Fruit fly (Drosophila melanogaster) whole organism, embryonic: Measurements from ENCODE around the gene CG14868.

ENCODE experiments used
- Antp ChIP-seq: fragments of 200-800 bp; sonication (Bioruptor generic); optimal IDR thresholded peaks from 3 replicates; lab custom pipeline; 2016; ENCODE audit warnings: missing biosample characterization, missing genetic modification characterization
- CG10267 ChIP-seq: fragments of 200-800 bp; sonication (Bioruptor generic); optimal IDR thresholded peaks from 2 replicates; lab custom pipeline; 2018; ENCODE audit warnings: missing biosample characterization, mild to moderate bottlenecking, missing genetic modification characterization, moderate library complexity
- CG10565 ChIP-seq: fragments of 200-800 bp; sonication (Bioruptor generic); optimal IDR thresholded peaks from 3 replicates; lab custom pipeline; 2016; ENCODE audit warnings: missing biosample characterization, mild to moderate bottlenecking, missing genetic modification characterization
- CG12659 ChIP-seq: fragments of 200-800 bp; sonication (Bioruptor generic); optimal IDR thresholded peaks from 3 replicates; lab custom pipeline; 2017; ENCODE audit warnings: mild to moderate bottlenecking, missing biosample characterization, missing genetic modification reagents, missing genetic modification characterization
- CG13624 ChIP-seq: fragments of 200-800 bp; sonication (Bioruptor generic); optimal IDR thresholded peaks from 2 replicates; lab custom pipeline; 2016; ENCODE audit warnings: missing biosample characterization, missing genetic modification characterization
- CG15479 ChIP-seq: fragments of 200-800 bp; sonication (Bioruptor generic); optimal IDR thresholded peaks from 3 replicates; lab custom pipeline; 2019; ENCODE audit warnings: missing biosample characterization, mild to moderate bottlenecking, missing genetic modification characterization, moderate library complexity
- CG1647 ChIP-seq: fragments of 200-800 bp; sonication (Bioruptor generic); optimal IDR thresholded peaks from 3 replicates; lab custom pipeline; 2016; ENCODE audit warnings: missing biosample characterization, missing genetic modification characterization
- CG16779 ChIP-seq: fragments of 200-800 bp; sonication (Bioruptor generic); IDR thresholded peaks from 2 replicates; pipeline ENCODE4 v1.3.6; 2022; ENCODE audit warnings: missing biosample characterization, missing genetic modification characterization
- CG17359 ChIP-seq: fragments of 200-800 bp; sonication (Bioruptor generic); optimal IDR thresholded peaks from 3 replicates; lab custom pipeline; 2018; ENCODE audit warnings: missing biosample characterization, mild to moderate bottlenecking, missing genetic modification characterization, moderate library complexity
- CG2129 ChIP-seq: fragments of 200-800 bp; sonication (Bioruptor generic); IDR thresholded peaks from 2 replicates; pipeline ENCODE4 v1.3.6; 2022; ENCODE audit warnings: missing biosample characterization, missing genetic modification characterization; ENCODE audit not compliant: partially characterized antibody
- CG2202 ChIP-seq: fragments of 200-800 bp; sonication (Bioruptor generic); optimal IDR thresholded peaks from 2 replicates; lab custom pipeline; 2018; ENCODE audit warnings: missing biosample characterization, mild to moderate bottlenecking, missing genetic modification characterization
- CG30431 ChIP-seq: fragments of 200-800 bp; sonication (Bioruptor generic); optimal IDR thresholded peaks from 2 replicates; lab custom pipeline; 2017; ENCODE audit warnings: missing biosample characterization, missing genetic modification characterization
- CG3163 ChIP-seq: fragments of 200-800 bp; sonication (Bioruptor generic); optimal IDR thresholded peaks from 3 replicates; lab custom pipeline; 2016; ENCODE audit warnings: missing biosample characterization, missing genetic modification characterization
- CG33557 ChIP-seq: fragments of 200-800 bp; sonication (Bioruptor generic); optimal IDR thresholded peaks from 2 replicates; lab custom pipeline; 2019; ENCODE audit warnings: missing biosample characterization, mild to moderate bottlenecking, missing genetic modification characterization, moderate library complexity
- CG3847 ChIP-seq: fragments of 200-800 bp; sonication (Bioruptor generic); IDR thresholded peaks from 2 replicates; pipeline ENCODE4 v1.3.6; 2022; ENCODE audit warnings: missing biosample characterization, missing genetic modification characterization
- CG5953 ChIP-seq: fragments of 200-800 bp; sonication (Bioruptor generic); IDR thresholded peaks from 2 replicates; pipeline ENCODE4 v1.3.6; 2022; ENCODE audit warnings: missing biosample characterization, missing genetic modification characterization
- CG8359 ChIP-seq: fragments of 200-800 bp; sonication (Bioruptor generic); optimal IDR thresholded peaks from 2 replicates; lab custom pipeline; 2017; ENCODE audit warnings: missing biosample characterization, mild to moderate bottlenecking, missing genetic modification characterization, borderline replicate concordance
- CG9609 ChIP-seq: fragments of 200-800 bp; sonication (Bioruptor generic); optimal IDR thresholded peaks from 3 replicates; lab custom pipeline; 2016; ENCODE audit warnings: missing biosample characterization, missing genetic modification characterization
- CrebB ChIP-seq: fragments of 200-800 bp; sonication (Bioruptor generic); optimal IDR thresholded peaks from 3 replicates; lab custom pipeline; 2018; ENCODE audit warnings: missing biosample characterization, mild to moderate bottlenecking, missing genetic modification characterization
- Dp ChIP-seq: fragments of 200-800 bp; sonication (Bioruptor generic); optimal IDR thresholded peaks from 2 replicates; lab custom pipeline; 2018; ENCODE audit warnings: missing biosample characterization, mild to moderate bottlenecking, missing genetic modification characterization, moderate library complexity
- Kr ChIP-seq: fragments of 200-800 bp; sonication (Bioruptor generic); optimal IDR thresholded peaks from 2 replicates; lab custom pipeline; 2017; ENCODE audit warnings: missing biosample characterization, mild to moderate bottlenecking, missing genetic modification characterization
- MBD-R2 ChIP-seq: fragments of 200-800 bp; sonication (Bioruptor generic); IDR thresholded peaks from 2 replicates; pipeline ENCODE4 v1.3.6; 2022; ENCODE audit warnings: missing biosample characterization, missing genetic modification characterization
- MTF-1 ChIP-seq: fragments of 200-800 bp; sonication (Bioruptor generic); optimal IDR thresholded peaks from 2 replicates; lab custom pipeline; 2018; ENCODE audit warnings: missing biosample characterization, mild to moderate bottlenecking, missing genetic modification characterization, borderline replicate concordance
- NFAT ChIP-seq: fragments of 200-800 bp; sonication (Bioruptor generic); IDR thresholded peaks from 2 replicates; pipeline ENCODE4 v1.3.6; 2022; ENCODE audit warnings: missing biosample characterization, missing genetic modification characterization
- Oli ChIP-seq: fragments of 200-800 bp; sonication (Bioruptor generic); optimal IDR thresholded peaks from 2 replicates; lab custom pipeline; 2018; ENCODE audit warnings: missing biosample characterization, mild to moderate bottlenecking, missing genetic modification characterization, moderate library complexity
- Rfx ChIP-seq: fragments of 200-800 bp; sonication (Bioruptor generic); IDR thresholded peaks from 2 replicates; pipeline ENCODE4 v1.3.6; 2022; ENCODE audit warnings: missing biosample characterization, missing genetic modification characterization
- Usf ChIP-seq: fragments of 200-800 bp; sonication (Bioruptor generic); optimal IDR thresholded peaks from 2 replicates; lab custom pipeline; 2017; ENCODE audit warnings: missing genotype, missing biosample characterization, missing genetic modification characterization
- bowl ChIP-seq: fragments of 200-800 bp; sonication (Bioruptor generic); IDR thresholded peaks from 2 replicates; pipeline ENCODE4 v1.3.6; 2022; ENCODE audit warnings: missing biosample characterization, missing genetic modification characterization
- cg ChIP-seq: fragments of 200-800 bp; sonication (Bioruptor generic); optimal IDR thresholded peaks from 3 replicates; lab custom pipeline; 2019; ENCODE audit warnings: missing biosample characterization, mild to moderate bottlenecking, missing genetic modification characterization, moderate library complexity
- chm ChIP-seq: fragments of 200-800 bp; sonication (Bioruptor generic); IDR thresholded peaks from 2 replicates; pipeline ENCODE4 v1.3.6; 2022; ENCODE audit warnings: missing biosample characterization, missing genetic modification characterization
- croc ChIP-seq: fragments of 200-800 bp; sonication (Bioruptor generic); conservative IDR thresholded peaks from 3 replicates; pipeline ENCODE4 v1.3.6; 2022; ENCODE audit warnings: missing biosample characterization, missing genetic modification characterization
- crp ChIP-seq, 2 experiments: fragments of 200-800 bp; sonication (Bioruptor generic); optimal IDR thresholded peaks; 2 replicates in 1 of 2; 3 replicates in 1 of 2; lab custom pipeline; 2017; ENCODE audit warnings: missing biosample characterization in 2 of 2, missing genetic modification characterization in 2 of 2, mild to moderate bottlenecking in 1 of 2, moderate library complexity in 1 of 2
- dmrt11E ChIP-seq: fragments of 200-800 bp; sonication (Bioruptor generic); optimal IDR thresholded peaks from 3 replicates; lab custom pipeline; 2018; ENCODE audit warnings: missing biosample characterization, mild to moderate bottlenecking, missing genetic modification characterization, moderate library complexity
- exex ChIP-seq: fragments of 200-800 bp; sonication (Bioruptor generic); optimal IDR thresholded peaks from 4 replicates; lab custom pipeline; 2018; ENCODE audit warnings: missing biosample characterization, mild to moderate bottlenecking, missing genetic modification characterization, moderate library complexity
- fd64A ChIP-seq: fragments of 200-800 bp; sonication (Bioruptor generic); optimal IDR thresholded peaks from 3 replicates; lab custom pipeline; 2018; ENCODE audit warnings: missing biosample characterization, mild to moderate bottlenecking, missing genetic modification characterization
- gem ChIP-seq: fragments of 200-800 bp; sonication (Bioruptor generic); optimal IDR thresholded peaks from 2 replicates; lab custom pipeline; 2019; ENCODE audit warnings: missing biosample characterization, mild to moderate bottlenecking, missing genetic modification characterization, moderate library complexity
- gsb-n ChIP-seq: fragments of 200-800 bp; sonication (Bioruptor generic); optimal IDR thresholded peaks from 3 replicates; lab custom pipeline; 2018; ENCODE audit warnings: missing biosample characterization, mild to moderate bottlenecking, missing genetic modification characterization
- hth ChIP-seq: fragments of >200 bp; optimal IDR thresholded peaks from 2 replicates; lab custom pipeline; 2017; ENCODE audit warnings: inconsistent platforms
- klu ChIP-seq: fragments of 200-800 bp; sonication (Bioruptor generic); IDR thresholded peaks from 2 replicates; pipeline ENCODE4 v1.3.6; 2022; ENCODE audit warnings: missing biosample characterization, missing genetic modification characterization
- lab ChIP-seq: fragments of 200-800 bp; sonication (Bioruptor generic); optimal IDR thresholded peaks from 3 replicates; lab custom pipeline; 2017; ENCODE audit warnings: missing biosample characterization, missing genetic modification characterization, mild to moderate bottlenecking, moderate library complexity, missing genetic modification reagents
- lmd ChIP-seq: fragments of 200-800 bp; sonication (Bioruptor generic); IDR thresholded peaks from 2 replicates; pipeline ENCODE4 v1.3.6; 2022; ENCODE audit warnings: missing biosample characterization, missing genetic modification characterization
- nerfin-2 ChIP-seq: fragments of 200-800 bp; sonication (Bioruptor generic); IDR thresholded peaks from 2 replicates; pipeline ENCODE4 v1.3.6; 2022; ENCODE audit warnings: missing biosample characterization, missing genetic modification characterization; ENCODE audit not compliant: partially characterized antibody
- pan ChIP-seq, 4 experiments: fragments of >200 bp in 3 of 4; fragments of 200-800 bp in 1 of 4; sonication (Bioruptor generic) in 1 of 4; optimal IDR thresholded peaks in 3 of 4; IDR thresholded peaks in 1 of 4; 2 replicates each; pipeline versions ENCODE4 v1.3.6 to Lab custom; 2017 to 2022; ENCODE audit warnings: missing biosample characterization in 2 of 4, missing genetic modification characterization in 2 of 4, mixed read lengths in 1 of 4
- phol ChIP-seq: fragments of 200-800 bp; sonication (Bioruptor generic); optimal IDR thresholded peaks from 3 replicates; lab custom pipeline; 2018; ENCODE audit warnings: missing biosample characterization, mild to moderate bottlenecking, missing genetic modification characterization, moderate library complexity
- scrt ChIP-seq: fragments of 200-800 bp; sonication (Bioruptor generic); optimal IDR thresholded peaks from 2 replicates; lab custom pipeline; 2018; ENCODE audit warnings: missing biosample characterization, mild to moderate bottlenecking, missing genetic modification characterization, moderate library complexity
- sna ChIP-seq: fragments of 200-800 bp; sonication (Bioruptor generic); IDR thresholded peaks from 2 replicates; pipeline ENCODE4 v1.3.6; 2022; ENCODE audit warnings: missing biosample characterization, missing genetic modification characterization; ENCODE audit not compliant: partially characterized antibody
- sr ChIP-seq: fragments of 200-800 bp; sonication (Bioruptor generic); IDR thresholded peaks from 3 replicates; pipeline ENCODE4 v1.3.6; 2022; ENCODE audit warnings: missing biosample characterization, missing genetic modification characterization
- sug ChIP-seq: fragments of 200-800 bp; optimal IDR thresholded peaks from 2 replicates; lab custom pipeline; 2019; ENCODE audit warnings: missing biosample characterization, mild to moderate bottlenecking, missing genetic modification characterization, moderate library complexity

The CG14868 gene

dm6 chr3R:15418824-15419530, 49.2 kb upstream of the CG14868 start (continued):
- TF ChIP-seq dmrt11E (peak; percentile 95), CrebB (tag; lab: Kevin White, UChicago) (no peak), MBD-R2 (no peak), sna (GFP tag; lab: Robert Waterston, UW) (no peak), MTF-1 (no peak), CG10267 (tag; lab: Kevin White, UChicago) (peak; percentile 81), cg (peak; percentile 79), exex (no peak), CG2202 (tag; lab: Kevin White, UChicago) (peak; percentile 52), gsb-n (tag; lab: Kevin White, UChicago) (peak; percentile 88), CG5953 (GFP tag; lab: Robert Waterston, UW) (no peak), CG1647 (GFP tag; lab: Kevin White, UChicago) (no peak), CG8359 (no peak), CG2129 (GFP tag; lab: Robert Waterston, UW) (no peak), crp (GFP tag; optimal IDR thresholded peaks at IDR 0.05; lab: Kevin White, UChicago) (peak in 1 of 2 experiments; percentile 31), CG13624 (GFP tag; lab: Kevin White, UChicago) (no peak), CG3163 (GFP tag; lab: Kevin White, UChicago) (peak; percentile 25), lmd (GFP tag; lab: Robert Waterston, UW) (peak; percentile 27; the same call in 1 of the 2 replicates), CG16779 (GFP tag; lab: Robert Waterston, UW) (no peak), croc (peak; percentile 60; the same call in 2 of the 3 replicates), CG30431 (peak; percentile 63), Antp (no peak), CG33557 (GFP tag; lab: Kevin White, UChicago) (peak; percentile 89), CG3847 (no peak), Kr (GFP tag; lab: Kevin White, UChicago) (peak; percentile 75), CG12659 (peak; percentile 74), hth (lab: Kevin White, UChicago) (peak; percentile 70), fd64A (GFP tag; lab: Kevin White, UChicago) (no peak), sug (tag; lab: Kevin White, UChicago) (peak; percentile 47), Rfx (no peak), Dp (GFP tag; lab: Kevin White, UChicago) (no peak), sr (GFP tag; lab: Robert Waterston, UW) (no peak), chm (no peak), Oli (tag; lab: Kevin White, UChicago) (peak; percentile 79), klu (GFP tag; lab: Robert Waterston, UW) (peak; percentile 7; the same call in 1 of the 2 replicates), phol (tag; lab: Kevin White, UChicago) (peak; percentile 80), Usf (GFP tag; lab: Kevin White, UChicago) (peak; percentile 70), nerfin-2 (GFP tag; lab: Robert Waterston, UW) (no peak), NFAT (GFP tag; lab: Robert Waterston, UW) (no peak), bowl (no peak), gem (tag; lab: Kevin White, UChicago) (peak; percentile 93), pan (optimal IDR thresholded peaks at IDR 0.05; lab: Kevin White, UChicago) (no peak), pan (GFP tag; optimal IDR thresholded peaks at IDR 0.05 in 1 of 2, IDR thresholded peaks at IDR 0.05 in 1 of 2) (peak in 1 of 2 experiments; percentile 34), CG9609 (no peak), lab (GFP tag; lab: Kevin White, UChicago) (peak; percentile 48), CG17359 (tag; lab: Kevin White, UChicago) (peak; percentile 45), CG15479 (no peak), scrt (GFP tag; lab: Kevin White, UChicago) (peak; percentile 41), CG10565 (no peak)
